Worm (Caenorhabditis elegans) whole organism, L4 larva: Measurements from ENCODE around the gene C32D5.11.

Experiments used
- T20F7.1 ChIP-seq: fragments of 200-800 bp; sonication (Bioruptor generic); optimal IDR thresholded peaks from 2 replicates; lab custom pipeline; 2018; ENCODE audit warnings: mild to moderate bottlenecking, missing genetic modification characterization, missing compliant biosample characterization
- T26A8.4 ChIP-seq: fragments of 200-800 bp; sonication (Bioruptor generic); IDR thresholded peaks from 2 replicates; pipeline ENCODE4 v1.3.6; 2022; ENCODE audit warnings: missing genetic modification characterization, missing compliant biosample characterization
- Y105C5A.15 ChIP-seq: fragments of 200-800 bp; sonication (Bioruptor generic); IDR thresholded peaks from 2 replicates; pipeline ENCODE4 v1.3.6; 2022; ENCODE audit warnings: missing genetic modification characterization, missing compliant biosample characterization
- Y48G9A.11 ChIP-seq: fragments of 200-800 bp; sonication (Bioruptor generic); IDR thresholded peaks from 2 replicates; pipeline ENCODE4 v1.3.6; 2022; ENCODE audit warnings: missing genetic modification reagents, missing genetic modification characterization, missing compliant biosample characterization
- Y5F2A.4 ChIP-seq: fragments of 200-800 bp; sonication (Bioruptor generic); optimal IDR thresholded peaks from 2 replicates; lab custom pipeline; 2018; ENCODE audit warnings: mild to moderate bottlenecking, missing genetic modification characterization, missing compliant biosample characterization
- ZK546.5 ChIP-seq, 2 experiments: sonication (generic microtip); optimal IDR thresholded peaks; 2 replicates each; lab custom pipeline; 2017; ENCODE audit warnings: missing biosample characterization in 2 of 2, missing genetic modification characterization in 2 of 2
- aha-1 ChIP-seq: fragments of 150-350 bp; peaks from one replicate; lab custom pipeline; 2014; ENCODE audit warnings: missing biosample characterization, missing genetic modification characterization
- arid-1 ChIP-seq: fragments of 200-800 bp; sonication (Bioruptor generic); conservative IDR thresholded peaks from 2 replicates; pipeline ENCODE4 v1.3.6; 2022; ENCODE audit warnings: missing genetic modification reagents, missing genetic modification characterization, missing compliant biosample characterization
- attf-4 ChIP-seq: sonication (generic microtip); optimal IDR thresholded peaks from 3 replicates; lab custom pipeline; 2017; ENCODE audit warnings: missing biosample characterization, missing genetic modification characterization
- ceh-32 ChIP-seq: sonication (generic microtip); optimal IDR thresholded peaks from 2 replicates; lab custom pipeline; 2016; ENCODE audit warnings: mild to moderate bottlenecking, missing genetic modification characterization, missing compliant biosample characterization; ENCODE audit not compliant: poor library complexity
- ceh-82 ChIP-seq: sonication (generic microtip); optimal IDR thresholded peaks from 2 replicates; lab custom pipeline; 2017; ENCODE audit warnings: missing biosample characterization, missing genetic modification characterization
- cey-2 ChIP-seq: sonication (generic microtip); optimal IDR thresholded peaks from 3 replicates; lab custom pipeline; 2017; ENCODE audit warnings: missing genetic modification characterization, mild to moderate bottlenecking, missing compliant biosample characterization, antibody characterized with exemption, borderline replicate concordance; ENCODE audit not compliant: insufficient read depth
- daf-16 ChIP-seq, 3 experiments: sonication (generic microtip); optimal IDR thresholded peaks; 2 replicates each; lab custom pipeline; 2016 to 2017; ENCODE audit warnings: missing genetic modification characterization in 3 of 3, missing genetic modification reagents in 3 of 3, mild to moderate bottlenecking in 2 of 3, missing compliant biosample characterization in 2 of 3, missing biosample characterization in 1 of 3, moderate library complexity in 1 of 3
- dve-1 ChIP-seq: sonication (generic microtip); optimal IDR thresholded peaks from 2 replicates; lab custom pipeline; 2017; ENCODE audit warnings: antibody characterized with exemption, mild to moderate bottlenecking, missing genetic modification characterization, missing compliant biosample characterization; ENCODE audit not compliant: insufficient read depth
- hlh-11 ChIP-seq: fragments of 200-800 bp; sonication (Bioruptor generic); optimal IDR thresholded peaks from 2 replicates; lab custom pipeline; 2018; ENCODE audit warnings: mild to moderate bottlenecking, missing genetic modification characterization, missing compliant biosample characterization
- hlh-30 ChIP-seq: sonication (generic microtip); optimal IDR thresholded peaks from 2 replicates; lab custom pipeline; 2017; ENCODE audit warnings: antibody characterized with exemption, mild to moderate bottlenecking, missing genetic modification characterization, missing compliant biosample characterization; ENCODE audit not compliant: insufficient read depth
- lsy-2 ChIP-seq, 2 experiments: fragments of 150-350 bp in 1 of 2; sonication (generic microtip) in 1 of 2; optimal IDR thresholded peaks; 2 replicates each; lab custom pipeline; 2014 to 2017; ENCODE audit warnings: missing biosample characterization in 2 of 2, missing genetic modification characterization in 2 of 2
- mxl-3 ChIP-seq: fragments of 200-800 bp; sonication (Bioruptor generic); optimal IDR thresholded peaks from 2 replicates; lab custom pipeline; 2018; ENCODE audit warnings: mild to moderate bottlenecking, missing genetic modification characterization, missing compliant biosample characterization
- nhr-11 ChIP-seq: fragments of 150-350 bp; optimal IDR thresholded peaks from 2 replicates; lab custom pipeline; 2014; ENCODE audit warnings: missing biosample characterization, missing genetic modification characterization
- nhr-111 ChIP-seq: fragments of 200-800 bp; sonication (Bioruptor generic); optimal IDR thresholded peaks from 2 replicates; lab custom pipeline; 2018; ENCODE audit warnings: mild to moderate bottlenecking, missing genetic modification characterization, missing compliant biosample characterization
- nhr-28 ChIP-seq: fragments of 150-350 bp; optimal IDR thresholded peaks from 2 replicates; lab custom pipeline; 2014; ENCODE audit warnings: missing biosample characterization, missing genetic modification characterization
- sdz-12 ChIP-seq: fragments of 200-800 bp; sonication (Bioruptor generic); optimal IDR thresholded peaks from 2 replicates; lab custom pipeline; 2018; ENCODE audit warnings: mild to moderate bottlenecking, missing genetic modification characterization, missing compliant biosample characterization
- unc-62 ChIP-seq, 3 experiments: fragments of 150-350 bp in 1 of 3; sonication (generic microtip); optimal IDR thresholded peaks in 2 of 3; peaks in 1 of 3; 1 replicate in 1 of 3; 2 replicates in 2 of 3; lab custom pipeline; 2014 to 2017; ENCODE audit warnings: missing biosample characterization in 3 of 3, missing genetic modification characterization in 3 of 3, missing genetic modification reagents in 3 of 3, missing genotype in 1 of 3
- vab-7 ChIP-seq: fragments of 200-800 bp; sonication (Bioruptor generic); IDR thresholded peaks from 2 replicates; pipeline ENCODE4 v1.3.6; 2022; ENCODE audit warnings: missing genetic modification reagents, missing genetic modification characterization, missing compliant biosample characterization
- zag-1 ChIP-seq: fragments of 150-350 bp; optimal IDR thresholded peaks from 2 replicates; lab custom pipeline; 2014; ENCODE audit warnings: missing biosample characterization, missing genetic modification characterization
- zfp-3 ChIP-seq: fragments of 200-800 bp; sonication (Bioruptor generic); conservative IDR thresholded peaks from 2 replicates; pipeline ENCODE4 v1.3.6; 2022; ENCODE audit warnings: missing genetic modification reagents, missing genetic modification characterization, missing compliant biosample characterization

Gene C32D5.11

ce11 chrII:6345195-6346158 is 9.8 kb downstream of the C32D5.11 start, which contains the start of gene C32D5.8 (continued):
- TF ChIP-seq hlh-11 (tag; lab: Kevin White, UChicago) (peak; percentile 37), mxl-3 (peak; percentile 38), T20F7.1 (GFP tag; lab: Kevin White, UChicago) (no peak), attf-4 (tag; lab: Kevin White, UChicago) (no peak), vab-7 (GFP tag; lab: Robert Waterston, UW) (no peak), dve-1 (tag; lab: Kevin White, UChicago) (peak; percentile 47), aha-1 (peak; percentile 92), nhr-111 (GFP tag; lab: Kevin White, UChicago) (no peak), nhr-28 (tag; lab: Kevin White, UChicago) (peak; percentile 11), sdz-12 (GFP tag; lab: Kevin White, UChicago) (no peak), Y5F2A.4 (no peak)

ce11 chrII:6344513-6344912 is 10.7 kb downstream of the C32D5.11 start:
- TF ChIP-seq Y48G9A.11 (GFP tag; lab: Robert Waterston, UW), result no peak
- TF ChIP-seq daf-16 (GFP tag; optimal IDR thresholded peaks at IDR 0.05; lab: Kevin White, UChicago), result no peak
- TF ChIP-seq daf-16 (tag; optimal IDR thresholded peaks at IDR 0.05; lab: Kevin White, UChicago), result peak; percentile 98

- peak; percentile 32 for TF ChIP-seq nhr-28 (tag; lab: Kevin White, UChicago)
- TF ChIP-seq nhr-11 (tag; lab: Kevin White, UChicago), result peak; percentile 18
- peak in 1 of 2 experiments; percentile 35 for TF ChIP-seq lsy-2 (tag; optimal IDR thresholded peaks at IDR 0.05; lab: Kevin White, UChicago)
- TF ChIP-seq zfp-3 (GFP tag; lab: Robert Waterston, UW), result no peak
- no peak for TF ChIP-seq arid-1 (GFP tag; lab: Robert Waterston, UW)
- peak; percentile 5 for TF ChIP-seq hlh-11 (tag; lab: Kevin White, UChicago)
- peak in 1 of 2 experiments; percentile 77 for TF ChIP-seq unc-62 (GFP tag; optimal IDR thresholded peaks at IDR 0.05 in 1 of 2; lab: Kevin White, UChicago)
- no peak for TF ChIP-seq unc-62 (tag; optimal IDR thresholded peaks at IDR 0.05; lab: Kevin White, UChicago)
- TF ChIP-seq aha-1, result peak; percentile 96
Observed at ce11 chrII:6343893-6344292, 11.4 kb downstream of the C32D5.11 start, which contains the start of gene txt-18. Gene txt-18 (plus strand): TSS chrII:6344072.

ce11 chrII:6342455-6342854 is 12.8 kb downstream of the C32D5.11 start:
- TF ChIP-seq unc-62 (GFP tag; optimal IDR thresholded peaks at IDR 0.05 in 1 of 2; lab: Kevin White, UChicago) (peak in 1 of 2 experiments; percentile 23), unc-62 (tag; optimal IDR thresholded peaks at IDR 0.05; lab: Kevin White, UChicago) (no peak), hlh-11 (tag; lab: Kevin White, UChicago) (no peak), aha-1 (peak; percentile 75)

- TF ChIP-seq sdz-12 (GFP tag; lab: Kevin White, UChicago), result no peak
- peak; percentile 96 for TF ChIP-seq aha-1
- peak; percentile 63 for TF ChIP-seq hlh-30 (tag; lab: Kevin White, UChicago)
- TF ChIP-seq ceh-32 (tag; lab: Kevin White, UChicago), result no peak
- no peak for TF ChIP-seq T20F7.1 (GFP tag; lab: Kevin White, UChicago)
- no peak for TF ChIP-seq daf-16 (GFP tag; optimal IDR thresholded peaks at IDR 0.05; lab: Kevin White, UChicago)
- TF ChIP-seq daf-16 (tag; optimal IDR thresholded peaks at IDR 0.05; lab: Kevin White, UChicago), result no peak
- TF ChIP-seq zag-1 (tag; lab: Kevin White, UChicago), result no peak
- no peak for TF ChIP-seq Y105C5A.15 (GFP tag; lab: Robert Waterston, UW)
- TF ChIP-seq hlh-11 (tag; lab: Kevin White, UChicago), result peak; percentile 19
- TF ChIP-seq cey-2 (tag; lab: Kevin White, UChicago), result no peak
- no peak for TF ChIP-seq ceh-82 (tag; lab: Kevin White, UChicago)
- TF ChIP-seq T26A8.4, result no peak
- no peak for TF ChIP-seq ZK546.5 (tag; optimal IDR thresholded peaks at IDR 0.05; lab: Kevin White, UChicago)
- no peak for TF ChIP-seq nhr-11 (tag; lab: Kevin White, UChicago)
- TF ChIP-seq, all 104 proteins: peak for 3
Observed at ce11 chrII:6341076-6341475, 14.2 kb downstream of the C32D5.11 start.
